Fruit fly (Drosophila melanogaster): ENCODE results near the gene CG43796.

DNA sequence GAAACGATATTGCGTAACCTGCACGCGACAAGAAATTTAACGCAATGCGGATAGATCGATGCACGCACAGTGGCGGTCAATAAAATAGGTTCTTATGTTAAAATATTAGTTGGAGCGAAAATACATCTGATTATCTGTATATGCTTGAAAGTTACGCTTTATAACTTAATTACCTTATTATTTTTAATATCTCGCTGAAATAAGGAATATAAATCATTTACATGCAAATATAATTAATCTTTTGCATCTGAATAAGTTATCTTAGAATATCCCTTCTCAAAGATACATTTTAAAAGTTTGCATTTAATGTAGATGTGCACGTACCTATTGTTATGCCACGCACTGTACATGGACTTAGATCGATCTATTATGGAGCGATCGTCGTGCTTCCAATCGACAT, 10.5 kb upstream of the CG43796 start:
- no peak for TF ChIP-seq Dll (optimal IDR thresholded peaks at IDR 0.05)
- no peak for TF ChIP-seq pan (optimal IDR thresholded peaks at IDR 0.05)
- TF ChIP-seq psq (optimal IDR thresholded peaks at IDR 0.05): no peak
- TF ChIP-seq usp (GFP tag; optimal IDR thresholded peaks at IDR 0.05): no peak
- TF ChIP-seq CG8478 (optimal IDR thresholded peaks at IDR 0.05): no peak
- no peak for TF ChIP-seq EcR (GFP tag; optimal IDR thresholded peaks at IDR 0.05)

Data from whole organism.